Fruit fly (Drosophila melanogaster) S2 (cell line): ENCODE measurements around the gene fmt.

Experiments
- CG8478 ChIP-seq: fragments of >200 bp; optimal IDR thresholded peaks from 2 replicates; lab custom pipeline; 2018
- CTCF ChIP-seq, 2 experiments: fragments of >200 bp; optimal IDR thresholded peaks; 2 replicates each; lab custom pipeline; 2018

DNA sequence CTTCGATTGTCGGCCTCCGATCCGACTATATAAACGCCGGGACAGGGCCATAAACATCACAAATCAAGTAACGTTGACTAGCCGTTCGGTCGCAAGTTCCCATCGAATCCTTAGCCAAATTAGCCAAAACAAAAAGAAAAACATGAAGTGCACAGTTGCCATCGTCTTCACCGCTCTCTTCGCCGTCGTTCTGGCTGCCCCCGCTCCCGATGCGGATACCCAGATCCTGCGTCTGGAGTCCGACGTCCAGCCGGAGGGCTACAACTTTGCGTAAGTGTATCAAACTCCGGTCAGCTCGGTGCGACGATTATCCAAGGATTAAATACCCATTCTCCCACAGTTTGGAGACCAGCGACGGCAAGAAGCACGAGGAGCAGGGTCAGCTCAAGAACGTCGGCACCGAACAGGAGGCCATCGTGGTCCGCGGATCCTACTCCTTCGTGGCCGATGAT is 28.9 kb downstream of the fmt start, which contains the start of gene Lcp65Ac:
- no peak for TF ChIP-seq CTCF (optimal IDR thresholded peaks at IDR 0.05; lab: Kevin White, UChicago)
- no peak for TF ChIP-seq CG8478 (lab: Kevin White, UChicago)
